Fruit fly (Drosophila melanogaster) whole organism, pupa: ENCODE data around the gene CG34282.

Experiments
- CG10348 ChIP-seq: fragments of 200-800 bp; sonication (Bioruptor generic); IDR thresholded peaks from 2 replicates; pipeline ENCODE4 v1.3.6; 2022; ENCODE audit warnings: missing biosample characterization, missing genetic modification characterization
- CG12605 ChIP-seq: fragments of 200-800 bp; sonication (Bioruptor generic); IDR thresholded peaks from 2 replicates; pipeline ENCODE4 v1.3.6; 2022; ENCODE audit warnings: missing biosample characterization, missing genetic modification characterization
- CG13204 ChIP-seq: fragments of 200-800 bp; sonication (Bioruptor generic); optimal IDR thresholded peaks from 2 replicates; lab custom pipeline; 2018; ENCODE audit warnings: missing biosample characterization, mild to moderate bottlenecking, missing genetic modification characterization, moderate library complexity
- CG14655 ChIP-seq: fragments of 200-800 bp; sonication (Bioruptor generic); optimal IDR thresholded peaks from 3 replicates; lab custom pipeline; 2017; ENCODE audit warnings: mild to moderate bottlenecking, missing biosample characterization, missing genetic modification reagents, missing genetic modification characterization
- CG15710 ChIP-seq: fragments of 200-800 bp; sonication (Bioruptor generic); optimal IDR thresholded peaks from 2 replicates; lab custom pipeline; 2018; ENCODE audit warnings: missing biosample characterization, mild to moderate bottlenecking, missing genetic modification characterization, moderate library complexity
- CG17806 ChIP-seq: fragments of 200-800 bp; sonication (Bioruptor generic); optimal IDR thresholded peaks from 2 replicates; lab custom pipeline; 2018; ENCODE audit warnings: missing biosample characterization, mild to moderate bottlenecking, missing genetic modification characterization, moderate library complexity
- CG32121 ChIP-seq: fragments of 200-800 bp; sonication (Bioruptor generic); IDR thresholded peaks from 2 replicates; pipeline ENCODE4 v1.3.6; 2022; ENCODE audit warnings: missing biosample characterization, missing genetic modification characterization
- CG34367 ChIP-seq: fragments of 200-800 bp; sonication (Bioruptor generic); optimal IDR thresholded peaks from 2 replicates; lab custom pipeline; 2018; ENCODE audit warnings: missing biosample characterization, mild to moderate bottlenecking, missing genetic modification characterization
- CG4496 ChIP-seq: fragments of 200-800 bp; sonication (Bioruptor generic); IDR thresholded peaks from 3 replicates; pipeline ENCODE4 v1.3.6; 2022; ENCODE audit warnings: missing biosample characterization, missing genetic modification characterization
- CG8159 ChIP-seq: fragments of 200-800 bp; sonication (Bioruptor generic); optimal IDR thresholded peaks from 3 replicates; lab custom pipeline; 2018; ENCODE audit warnings: missing biosample characterization, mild to moderate bottlenecking, missing genetic modification characterization, moderate library complexity
- CG8301 ChIP-seq: fragments of 200-800 bp; sonication (Bioruptor generic); optimal IDR thresholded peaks from 2 replicates; lab custom pipeline; 2018; ENCODE audit warnings: missing biosample characterization, mild to moderate bottlenecking, missing genetic modification characterization
- CG9948 ChIP-seq: fragments of 200-800 bp; sonication (Bioruptor generic); optimal IDR thresholded peaks from 2 replicates; lab custom pipeline; 2018; ENCODE audit warnings: missing biosample characterization, mild to moderate bottlenecking, missing genetic modification characterization, moderate library complexity
- D1 ChIP-seq: fragments of 200-800 bp; sonication (Bioruptor generic); optimal IDR thresholded peaks from 2 replicates; lab custom pipeline; 2018; ENCODE audit warnings: missing biosample characterization, mild to moderate bottlenecking, missing genetic modification characterization, moderate library complexity
- EcR ChIP-seq: fragments of 200-800 bp; sonication (Bioruptor generic); optimal IDR thresholded peaks from 3 replicates; lab custom pipeline; 2019; ENCODE audit warnings: missing biosample characterization, missing genetic modification characterization, mild to moderate bottlenecking, moderate library complexity, missing genetic modification reagents
- Ets98B ChIP-seq: fragments of 200-800 bp; sonication (Bioruptor generic); IDR thresholded peaks from 2 replicates; pipeline ENCODE4 v1.3.6; 2022; ENCODE audit warnings: missing biosample characterization, missing genetic modification characterization
- Pif1A ChIP-seq: fragments of 200-800 bp; sonication (Bioruptor generic); optimal IDR thresholded peaks from 3 replicates; lab custom pipeline; 2016; ENCODE audit warnings: missing biosample characterization, missing genetic modification characterization
- Pif1B ChIP-seq: fragments of 200-800 bp; sonication (Bioruptor generic); optimal IDR thresholded peaks from 3 replicates; lab custom pipeline; 2016; ENCODE audit warnings: missing biosample characterization, missing genetic modification characterization
- Snoo ChIP-seq: fragments of 200-800 bp; sonication (Bioruptor generic); optimal IDR thresholded peaks from 3 replicates; lab custom pipeline; 2017; ENCODE audit warnings: missing biosample characterization, mild to moderate bottlenecking, missing genetic modification characterization, inconsistent platforms
- fd96Ca ChIP-seq: fragments of 200-800 bp; sonication (Bioruptor generic); IDR thresholded peaks from 3 replicates; pipeline ENCODE4 v1.3.6; 2022; ENCODE audit warnings: missing biosample characterization, missing genetic modification characterization
- gl ChIP-seq: fragments of 200-800 bp; sonication (Bioruptor generic); optimal IDR thresholded peaks from 2 replicates; lab custom pipeline; 2018; ENCODE audit warnings: missing biosample characterization, mild to moderate bottlenecking, missing genetic modification characterization
- rn ChIP-seq: fragments of 200-800 bp; sonication (Bioruptor generic); IDR thresholded peaks from 2 replicates; pipeline ENCODE4 v1.3.6; 2022; ENCODE audit warnings: missing biosample characterization, missing genetic modification characterization

Gene CG34282

DNA sequence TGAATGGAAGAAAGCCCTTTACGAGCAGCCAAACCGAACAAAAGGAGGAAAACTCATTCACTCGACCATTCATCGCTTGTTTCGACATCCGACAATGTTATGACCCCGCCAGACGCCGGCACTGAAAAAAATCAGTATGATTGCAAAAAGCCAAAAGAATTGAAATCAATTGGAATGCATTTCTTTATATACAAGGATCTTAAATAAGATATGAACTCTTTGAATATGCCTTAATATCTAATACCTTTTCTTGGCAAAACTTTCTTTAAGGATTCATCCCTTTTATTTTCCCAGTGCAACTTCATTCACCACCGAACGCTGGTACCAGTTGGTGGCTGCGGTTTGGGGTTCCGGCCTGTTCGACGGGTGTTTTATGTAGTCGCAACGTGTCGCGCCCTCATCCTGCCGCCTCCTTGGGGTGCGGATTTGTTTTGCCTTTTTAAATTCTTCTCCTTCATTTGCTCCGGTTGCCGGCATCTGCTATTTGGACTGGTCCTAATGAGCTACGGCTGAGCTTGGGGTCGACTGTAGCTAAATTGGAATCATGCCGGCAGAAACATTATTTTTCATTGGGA is 24.8 kb downstream of the CG34282 start:
- TF ChIP-seq CG13204 (GFP tag; lab: Kevin White, UChicago) (peak; percentile 9), CG4496 (GFP tag; lab: Robert Waterston, UW) (no peak), CG8159 (tag; lab: Kevin White, UChicago) (peak; percentile 79), CG15710 (tag; lab: Kevin White, UChicago) (peak; percentile 73), CG14655 (GFP tag; lab: Kevin White, UChicago) (peak; percentile 42), gl (tag; lab: Kevin White, UChicago) (peak; percentile 41), EcR (GFP tag; lab: Kevin White, UChicago) (no peak), Pif1A (peak; percentile 53), Pif1B (GFP tag; lab: Kevin White, UChicago) (peak; percentile 43), CG34367 (tag; lab: Kevin White, UChicago) (peak; percentile 37)

dm6 chr3R:18721368-18721767 is 26.3 kb downstream of the CG34282 start:
- no peak for TF ChIP-seq CG17806 (tag; lab: Kevin White, UChicago)
- no peak for TF ChIP-seq Ets98B (GFP tag; lab: Robert Waterston, UW)
- no peak for TF ChIP-seq CG10348 (GFP tag; lab: Robert Waterston, UW)
- no peak for TF ChIP-seq CG15710 (tag; lab: Kevin White, UChicago)
- no peak for TF ChIP-seq Pif1B (GFP tag; lab: Kevin White, UChicago)
- no peak for TF ChIP-seq Pif1A
- no peak for TF ChIP-seq D1
- no peak for TF ChIP-seq CG12605
- TF ChIP-seq CG32121 (GFP tag; lab: Robert Waterston, UW), result no peak
- TF ChIP-seq CG14655 (GFP tag; lab: Kevin White, UChicago), result no peak
- TF ChIP-seq CG34367 (tag; lab: Kevin White, UChicago), result no peak
- TF ChIP-seq CG9948 (tag; lab: Kevin White, UChicago), result no peak
- TF ChIP-seq gl (tag; lab: Kevin White, UChicago), result no peak
- TF ChIP-seq CG8301 (tag; lab: Kevin White, UChicago), result no peak
- TF ChIP-seq Snoo (tag; lab: Kevin White, UChicago), result no peak
- TF ChIP-seq rn (GFP tag; lab: Robert Waterston, UW), result no peak
- TF ChIP-seq CG8159 (tag; lab: Kevin White, UChicago), result no peak
- no peak for TF ChIP-seq CG13204 (GFP tag; lab: Kevin White, UChicago)

DNA sequence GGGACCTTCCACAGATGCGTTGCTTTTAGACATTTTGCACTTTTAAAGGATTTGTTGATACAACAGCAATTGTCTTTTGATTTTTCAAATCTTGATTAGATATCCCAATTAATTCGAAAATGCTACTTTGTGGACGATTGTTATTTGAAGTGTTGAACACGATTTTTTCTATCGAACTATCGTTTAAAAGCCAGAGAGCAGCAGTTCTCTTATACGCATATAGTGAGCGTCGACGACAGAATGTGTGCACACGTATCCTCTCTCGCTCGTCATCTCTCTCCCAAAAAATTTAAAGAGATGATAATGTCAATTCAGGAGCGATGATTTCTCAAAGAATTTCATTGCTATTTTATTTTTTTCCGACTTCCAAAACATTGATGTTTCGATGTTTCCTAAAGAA is 27.4 kb downstream of the CG34282 start, which contains the start of gene CG34283:
Gene CG34283 (minus strand): TSS at position 101 of the 400 bp plus-strand sequence.
- TF ChIP-seq CG32121 (GFP tag; lab: Robert Waterston, UW), result no peak
- TF ChIP-seq CG8301 (tag; lab: Kevin White, UChicago), result no peak
- TF ChIP-seq CG9948 (tag; lab: Kevin White, UChicago), result no peak
- TF ChIP-seq CG10348 (GFP tag; lab: Robert Waterston, UW), result no peak
- no peak for TF ChIP-seq EcR (GFP tag; lab: Kevin White, UChicago)
- no peak for TF ChIP-seq CG4496 (GFP tag; lab: Robert Waterston, UW)
- no peak for TF ChIP-seq Pif1B (GFP tag; lab: Kevin White, UChicago)
- no peak for TF ChIP-seq CG14655 (GFP tag; lab: Kevin White, UChicago)
- no peak for TF ChIP-seq fd96Ca (GFP tag; lab: Robert Waterston, UW)
- no peak for TF ChIP-seq rn (GFP tag; lab: Robert Waterston, UW)
- no peak for TF ChIP-seq D1
- no peak for TF ChIP-seq Pif1A
- TF ChIP-seq Snoo (tag; lab: Kevin White, UChicago), result no peak
- TF ChIP-seq gl (tag; lab: Kevin White, UChicago), result no peak
- no peak for TF ChIP-seq CG12605

DNA sequence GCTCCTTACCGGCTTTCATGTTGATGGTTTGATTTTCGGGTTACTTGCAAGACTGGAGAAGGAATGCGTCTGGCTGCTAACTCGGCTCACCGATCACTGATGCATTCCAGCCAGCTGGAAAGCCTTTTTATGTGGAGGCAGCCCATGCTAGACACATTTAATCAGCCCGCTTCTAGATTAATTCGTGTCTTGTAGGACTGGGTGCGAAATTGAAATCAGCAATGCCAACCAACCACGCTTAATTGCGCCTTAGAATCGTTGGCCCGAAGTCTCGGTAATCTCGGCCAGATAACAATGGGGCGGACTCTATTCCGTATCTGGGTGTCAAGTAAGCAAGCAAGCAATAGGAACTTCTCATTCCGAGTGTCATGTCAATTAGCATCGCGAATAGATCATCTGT is 31.3 kb downstream of the CG34282 start, which contains the start of gene CG7714:
Gene CG7714 (minus strand): TSS at position 101 of the 400 bp plus-strand sequence.
- TF ChIP-seq Ets98B (GFP tag; lab: Robert Waterston, UW), result no peak
- TF ChIP-seq CG8159 (tag; lab: Kevin White, UChicago), result no peak
- TF ChIP-seq rn (GFP tag; lab: Robert Waterston, UW), result no peak
- TF ChIP-seq CG13204 (GFP tag; lab: Kevin White, UChicago), result no peak
- TF ChIP-seq EcR (GFP tag; lab: Kevin White, UChicago), result no peak
- TF ChIP-seq CG15710 (tag; lab: Kevin White, UChicago), result no peak
- TF ChIP-seq CG8301 (tag; lab: Kevin White, UChicago), result no peak
- no peak for TF ChIP-seq CG17806 (tag; lab: Kevin White, UChicago)
- TF ChIP-seq gl (tag; lab: Kevin White, UChicago), result no peak
- no peak for TF ChIP-seq Pif1A
- TF ChIP-seq Snoo (tag; lab: Kevin White, UChicago), result no peak
- TF ChIP-seq D1, result no peak
- TF ChIP-seq, all 21 proteins: peak for 0

dm6 chr3R:18728368-18728767 is 33.3 kb downstream of the CG34282 start, which contains the start of gene CG7715:
TSS of gene CG7715 (minus strand) at chr3R:18728468.
- TF ChIP-seq gl (tag; lab: Kevin White, UChicago) (no peak), CG9948 (tag; lab: Kevin White, UChicago) (no peak), CG8159 (tag; lab: Kevin White, UChicago) (no peak), CG13204 (GFP tag; lab: Kevin White, UChicago) (no peak), Ets98B (GFP tag; lab: Robert Waterston, UW) (no peak), CG15710 (tag; lab: Kevin White, UChicago) (no peak), CG17806 (tag; lab: Kevin White, UChicago) (no peak), CG34367 (tag; lab: Kevin White, UChicago) (no peak), CG8301 (tag; lab: Kevin White, UChicago) (no peak), Pif1B (GFP tag; lab: Kevin White, UChicago) (no peak)
